Fruit fly (Drosophila melanogaster) S2 (cell line): Measurements from ENCODE around the gene Cpr62Bb.

Source experiments
- CG8478 ChIP-seq: fragments of >200 bp; optimal IDR thresholded peaks from 2 replicates; lab custom pipeline; 2018
- CTCF ChIP-seq, 2 experiments: fragments of >200 bp; optimal IDR thresholded peaks; 2 replicates each; lab custom pipeline; 2018

DNA sequence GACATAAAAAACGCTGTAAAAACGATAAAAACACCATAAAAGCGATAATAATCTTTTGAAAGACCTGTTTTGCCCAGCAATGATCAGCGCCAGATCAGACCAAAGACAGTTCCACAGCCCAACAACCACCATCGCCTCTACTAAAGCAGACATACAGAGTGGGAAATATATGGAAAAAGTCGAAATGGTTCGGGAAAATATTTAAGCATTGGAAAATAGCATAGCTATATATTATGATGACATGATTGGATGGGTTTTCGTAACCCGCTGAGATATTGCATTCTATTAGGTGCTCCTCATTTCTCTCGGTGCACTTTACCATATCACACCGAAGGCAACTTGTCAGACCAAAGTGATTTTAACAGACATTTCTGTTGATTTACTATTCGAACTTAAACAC lies 26.3 kb downstream of the Cpr62Bb start:
- TF ChIP-seq CTCF (optimal IDR thresholded peaks at IDR 0.05; lab: Kevin White, UChicago) (no peak), CG8478 (lab: Kevin White, UChicago) (no peak)
